Worm (Caenorhabditis elegans): Measurements from ENCODE around the gene C24A8.6.

- TF ChIP-seq skn-1 (tag; optimal IDR thresholded peaks at IDR 0.05): peak; percentile 60
- TF ChIP-seq zag-1 (tag; optimal IDR thresholded peaks at IDR 0.05): no peak
- no peak for TF ChIP-seq snpc-4 (tag; optimal IDR thresholded peaks at IDR 0.05)
- no peak for TF ChIP-seq zip-4 (GFP tag; optimal IDR thresholded peaks at IDR 0.05)
- no peak for TF ChIP-seq unc-130 (tag; optimal IDR thresholded peaks at IDR 0.05)
- TF ChIP-seq nhr-28 (tag; optimal IDR thresholded peaks at IDR 0.05): no peak
- TF ChIP-seq ces-1 (GFP tag; optimal IDR thresholded peaks at IDR 0.05): no peak
- no peak for TF ChIP-seq tbx-2 (tag; optimal IDR thresholded peaks at IDR 0.05)
- TF ChIP-seq mdl-1 (tag; optimal IDR thresholded peaks at IDR 0.05): no peak
- no peak for TF ChIP-seq nhr-85 (tag)
These were observed 10.5 kb upstream of the C24A8.6 start for ce11 chrX:4342730-4343129.

Measured in whole organism, L1 larva.